Worm (Caenorhabditis elegans) whole organism, L3 larva: ENCODE results near the gene dis-3.

Experiments used
- ama-1 ChIP-seq: fragments of 150-350 bp; optimal IDR thresholded peaks from 2 replicates; lab custom pipeline; 2018
- egl-27 ChIP-seq: sonication (generic microtip); optimal IDR thresholded peaks from 4 replicates; lab custom pipeline; 2017; ENCODE audit warnings: missing biosample characterization, missing genetic modification reagents, missing genetic modification characterization
- elt-2 ChIP-seq: sonication (generic microtip); optimal IDR thresholded peaks from 2 replicates; lab custom pipeline; 2016; ENCODE audit warnings: missing genetic modification reagents, mild to moderate bottlenecking, missing genetic modification characterization, missing compliant biosample characterization
- hmg-11 ChIP-seq: sonication (generic microtip); optimal IDR thresholded peaks from 2 replicates; lab custom pipeline; 2016; ENCODE audit warnings: missing genetic modification characterization, missing compliant biosample characterization
- lin-15B ChIP-seq: fragments of 150-350 bp; optimal IDR thresholded peaks from 2 replicates; lab custom pipeline; 2014; ENCODE audit warnings: missing biosample characterization, missing genetic modification characterization
- mdl-1 ChIP-seq: fragments of 150-350 bp; optimal IDR thresholded peaks from 2 replicates; lab custom pipeline; 2014; ENCODE audit warnings: missing biosample characterization, missing genetic modification characterization
- nhr-11 ChIP-seq: fragments of 150-350 bp; optimal IDR thresholded peaks from 2 replicates; lab custom pipeline; 2014; ENCODE audit warnings: missing biosample characterization, missing genetic modification characterization
- nhr-12 ChIP-seq: fragments of 150-350 bp; optimal IDR thresholded peaks from 2 replicates; lab custom pipeline; 2014; ENCODE audit warnings: missing biosample characterization, missing genetic modification characterization
- nhr-23 ChIP-seq: fragments of 150-350 bp; optimal IDR thresholded peaks from 2 replicates; lab custom pipeline; 2014; ENCODE audit warnings: missing biosample characterization, missing genetic modification reagents, missing genetic modification characterization
- nhr-28 ChIP-seq: fragments of 150-350 bp; optimal IDR thresholded peaks from 2 replicates; lab custom pipeline; 2014; ENCODE audit warnings: missing biosample characterization, missing genetic modification characterization
- nhr-77 ChIP-seq: fragments of 150-350 bp; optimal IDR thresholded peaks from 2 replicates; lab custom pipeline; 2014; ENCODE audit warnings: missing biosample characterization, missing genetic modification characterization
- ztf-11 ChIP-seq: fragments of 150-350 bp; optimal IDR thresholded peaks from 2 replicates; lab custom pipeline; 2014; ENCODE audit warnings: missing biosample characterization, missing genetic modification characterization

ce11 chrIV:10096881-10097280 lies at the start of gene dis-3:
- TF ChIP-seq nhr-28 (tag; lab: Kevin White, UChicago) (no peak), lin-15B (peak; percentile 42), hmg-11 (tag; lab: Kevin White, UChicago) (no peak), nhr-77 (no peak), nhr-23 (tag; lab: Kevin White, UChicago) (no peak), nhr-11 (no peak), elt-2 (tag; lab: Kevin White, UChicago) (no peak), egl-27 (tag; lab: Kevin White, UChicago) (no peak), mdl-1 (tag; lab: Kevin White, UChicago) (no peak), nhr-12 (tag; lab: Kevin White, UChicago) (no peak), ztf-11 (no peak), ama-1 (no peak)
